Worm (Caenorhabditis elegans): ENCODE results near the gene acsd-1.

acsd-1 gene

ce11 chrIII:1115793-1116516 lies at the start of gene acsd-1, which contains the start of gene F58B6.1:
acsd-1 (plus strand) TSS chrIII:1116466.
F58B6.1 (minus strand) TSS chrIII:1115925.
- no peak for TF ChIP-seq mxl-3 (GFP tag; optimal IDR thresholded peaks at IDR 0.05)
- peak; percentile 8 for TF ChIP-seq pqm-1 (tag; optimal IDR thresholded peaks at IDR 0.05)

ce11 chrIII:1074152-1074551 lies 42.1 kb upstream of the acsd-1 start:
- TF ChIP-seq nhr-102 (tag; optimal IDR thresholded peaks at IDR 0.05) = no peak
- no peak for TF ChIP-seq mdl-1 (tag; optimal IDR thresholded peaks at IDR 0.05)
- no peak for TF ChIP-seq unc-62 (GFP tag; optimal IDR thresholded peaks at IDR 0.05 in 1 of 2)
- TF ChIP-seq unc-62 (tag; optimal IDR thresholded peaks at IDR 0.05) = no peak
- peak; percentile 77 for TF ChIP-seq set-16 (GFP tag; IDR thresholded peaks at IDR 0.05)
- TF ChIP-seq zip-11 (GFP tag; IDR thresholded peaks at IDR 0.05) = no peak

ce11 chrIII:1076383-1076782 lies 39.9 kb upstream of the acsd-1 start, which contains the start of gene uaf-1:
uaf-1 (minus strand) TSS chrIII:1076555.
- peak; percentile 48; the same call in 1 of the 2 replicates for TF ChIP-seq vab-7 (GFP tag; IDR thresholded peaks at IDR 0.05)
- TF ChIP-seq lin-38 (GFP tag; IDR thresholded peaks at IDR 0.05) = peak; percentile 33; the same call in 1 of the 2 replicates
- 0 out of 2 replicates have a peak, but pooled peaks have one; percentile 45 for TF ChIP-seq zfp-3 (GFP tag; conservative IDR thresholded peaks at IDR 0.05)
- 0 out of 4 replicates have a peak, but pooled peaks of 1 of the 2 experiments have one; percentile 52 for TF ChIP-seq madf-5 (GFP tag; IDR thresholded peaks at IDR 0.05)
- peak; percentile 67; the same call in 1 of the 2 replicates for TF ChIP-seq lim-7 (GFP tag; IDR thresholded peaks at IDR 0.05)
- 0 out of 2 replicates have a peak, but pooled peaks have one; percentile 18 for TF ChIP-seq arid-1 (GFP tag; conservative IDR thresholded peaks at IDR 0.05)

- no peak for TF ChIP-seq F44E2.7 (GFP tag; IDR thresholded peaks at IDR 0.05)
- peak; percentile 76 for TF ChIP-seq spr-1 (tag; optimal IDR thresholded peaks at IDR 0.05)
- peak; percentile 73 for TF ChIP-seq duxl-1 (tag; optimal IDR thresholded peaks at IDR 0.05; ENCODE audit: poor library complexity)
- TF ChIP-seq nhr-6 (tag; optimal IDR thresholded peaks at IDR 0.05) = peak; percentile 93
- TF ChIP-seq ceh-44 (GFP tag; IDR thresholded peaks at IDR 0.05) = no peak
- peak; percentile 99 for TF ChIP-seq lin-38 (GFP tag; IDR thresholded peaks at IDR 0.05)
- TF ChIP-seq nhr-77 (tag; optimal IDR thresholded peaks at IDR 0.05) = peak; percentile 97
- no peak for TF ChIP-seq lin-39 (tag; optimal IDR thresholded peaks at IDR 0.05)
- TF ChIP-seq madf-9 (GFP tag; conservative IDR thresholded peaks at IDR 0.05) = no peak
- peak; percentile 64 for TF ChIP-seq ztf-7 (tag; optimal IDR thresholded peaks at IDR 0.05)
- peak; percentile 6 for TF ChIP-seq nhr-10 (tag; optimal IDR thresholded peaks at IDR 0.05)
- TF ChIP-seq egl-27 (tag; optimal IDR thresholded peaks at IDR 0.05) = no peak
- no peak for TF ChIP-seq ceh-62 (tag; optimal IDR thresholded peaks at IDR 0.05)
- no peak for TF ChIP-seq nhr-111 (GFP tag; optimal IDR thresholded peaks at IDR 0.05)
- TF ChIP-seq ces-1 (GFP tag; optimal IDR thresholded peaks at IDR 0.05) = no peak
- TF ChIP-seq aly-2 (tag; optimal IDR thresholded peaks at IDR 0.05) = no peak
- peak; percentile 51; the same call in 1 of the 2 replicates for TF ChIP-seq Y48G9A.11 (GFP tag; IDR thresholded peaks at IDR 0.05)
- TF ChIP-seq fkh-10 (GFP tag; optimal IDR thresholded peaks at IDR 0.05) = peak; percentile 53
- TF ChIP-seq nhr-42 (GFP tag; IDR thresholded peaks at IDR 0.05) = 0 out of 2 replicates have a peak, but pooled peaks have one; percentile 54
- TF ChIP-seq T20F7.1 (GFP tag; optimal IDR thresholded peaks at IDR 0.05) = no peak
- peak; percentile 49 for TF ChIP-seq zip-2 (tag; optimal IDR thresholded peaks at IDR 0.05)
- no peak for TF ChIP-seq Y105C5A.15 (GFP tag; IDR thresholded peaks at IDR 0.05)
- peak; percentile 85 for TF ChIP-seq lin-15B (tag; optimal IDR thresholded peaks at IDR 0.05)
- no peak for TF ChIP-seq fos-1 (tag; optimal IDR thresholded peaks at IDR 0.05)
- peak; percentile 76 for TF ChIP-seq T26A8.4 (GFP tag; IDR thresholded peaks at IDR 0.05)
- no peak for TF ChIP-seq saeg-2 (GFP tag; IDR thresholded peaks at IDR 0.05)
- peak; percentile 70; the same call in 1 of the 2 replicates for TF ChIP-seq mdt-29 (GFP tag; IDR thresholded peaks at IDR 0.05)
- TF ChIP-seq F37D6.2 (tag; optimal IDR thresholded peaks at IDR 0.05) = peak; percentile 82
- peak; percentile 98 for TF ChIP-seq dve-1 (tag; optimal IDR thresholded peaks at IDR 0.05; ENCODE audit: insufficient read depth)
- TF ChIP-seq F49E8.2 (tag; optimal IDR thresholded peaks at IDR 0.05; ENCODE audit: borderline replicate concordance) = peak; percentile 79
- TF ChIP-seq mep-1 (tag; optimal IDR thresholded peaks at IDR 0.05) = peak; percentile 98
- peak in 1 of 2 experiments; percentile 56 for TF ChIP-seq ZK546.5 (tag; optimal IDR thresholded peaks at IDR 0.05)
Observed at ce11 chrIII:1080536-1080935, 35.7 kb upstream of the acsd-1 start, which contains the start of the genes rab-18 and kbp-4. rab-18 (minus strand) TSS chrIII:1080775. kbp-4 (plus strand) TSS chrIII:1080901.

Data from whole organism, L4 larva.